Fruit fly (Drosophila melanogaster): ENCODE measurements around the gene scat.

DNA sequence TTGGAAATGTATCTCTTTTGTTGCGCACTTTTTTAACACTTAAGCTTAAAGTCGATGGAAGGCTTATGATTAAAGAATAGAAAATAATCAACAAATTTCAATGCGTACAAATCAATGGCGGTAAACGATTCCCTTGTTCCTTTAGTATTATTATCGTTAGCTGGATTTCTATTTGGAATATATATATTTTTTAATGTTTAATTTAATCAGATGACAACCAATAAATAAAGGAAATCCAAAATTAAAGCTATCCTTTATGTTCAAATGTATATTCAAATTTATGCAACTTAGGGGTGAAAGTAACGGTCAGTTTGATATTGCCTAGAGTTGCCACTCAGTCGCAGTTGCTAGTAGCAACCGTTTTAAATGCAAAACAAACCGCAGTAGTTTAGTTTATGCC lies 3.9 kb downstream of the scat start, which contains the start of gene CG3769:
- TF ChIP-seq sage (GFP tag; optimal IDR thresholded peaks at IDR 0.05) (no peak), Hr78 (GFP tag; optimal IDR thresholded peaks at IDR 0.05) (no peak), h (GFP tag; optimal IDR thresholded peaks at IDR 0.05) (no peak), Jra (GFP tag; optimal IDR thresholded peaks at IDR 0.05) (no peak), ey (GFP tag; optimal IDR thresholded peaks at IDR 0.05) (no peak), fru (GFP tag; optimal IDR thresholded peaks at IDR 0.05) (no peak), lola (GFP tag; optimal IDR thresholded peaks at IDR 0.05) (no peak)

Data from whole organism, wandering third instar larva.